Worm (Caenorhabditis elegans) whole organism, midembryonic: ENCODE results near the gene fbxb-7.

ENCODE experiments used
- T22C8.4 ChIP-seq: fragments of 200-800 bp; sonication (Bioruptor generic); IDR thresholded peaks from 2 replicates; pipeline ENCODE4 v1.3.6; 2022; ENCODE audit warnings: missing genetic modification characterization, missing compliant biosample characterization
- cog-1 ChIP-seq: sonication (generic microtip); optimal IDR thresholded peaks from 2 replicates; lab custom pipeline; 2016; ENCODE audit warnings: missing genetic modification characterization, missing compliant biosample characterization

DNA sequence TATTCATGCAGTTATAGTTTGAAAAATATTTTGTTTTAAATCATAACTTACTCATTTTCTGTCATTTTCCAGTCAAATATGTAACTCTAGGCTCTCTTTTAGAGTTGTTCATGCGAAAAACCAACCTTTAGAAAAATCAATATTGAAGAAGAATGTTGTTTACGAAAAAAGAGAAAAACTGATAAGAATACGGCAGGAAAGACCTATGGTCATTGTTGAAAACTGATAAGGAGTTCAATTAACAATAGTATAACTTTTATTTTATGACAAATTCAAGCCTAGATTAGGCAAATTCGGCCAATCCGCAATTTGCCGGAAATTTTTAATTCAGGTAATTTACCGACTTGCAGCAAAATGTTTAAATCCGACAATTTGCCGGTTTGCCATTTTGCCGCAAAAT is 567 bp upstream of the fbxb-7 start, which contains the start of gene Y20C6A.1:
- TF ChIP-seq cog-1 (tag; lab: Kevin White, UChicago): no peak
- TF ChIP-seq T22C8.4: no peak
